Fruit fly (Drosophila melanogaster): ENCODE results near the gene Ilk.

- TF ChIP-seq CG14655 (GFP tag; optimal IDR thresholded peaks at IDR 0.05) (no peak), CG15710 (tag; optimal IDR thresholded peaks at IDR 0.05) (no peak)
Measured at dm6 chr3L:21202777-21203282, 13.9 kb upstream of the Ilk start, which contains the start of the genes Targ1, CG10512 and Targ2.

All from whole organism, pupa.